Worm (Caenorhabditis elegans) whole organism, L4/young adult: ENCODE data around the gene sri-53.
"Not testable (repeated sequence)": the region's sequence is repeated elsewhere in the genome, so short reads cannot be mapped to it uniquely, and the experiment has no call there.

Experiments used
- W03F9.2 ChIP-seq: fragments of 150-350 bp; optimal IDR thresholded peaks from 2 replicates; lab custom pipeline; 2014; ENCODE audit warnings: missing biosample characterization, missing genetic modification characterization
- dao-5 ChIP-seq: sonication (generic microtip); optimal IDR thresholded peaks from 2 replicates; lab custom pipeline; 2016; ENCODE audit warnings: missing genotype, missing genetic modification characterization, moderate library complexity, missing compliant biosample characterization
- him-1 ChIP-seq: sonication (generic microtip); optimal IDR thresholded peaks from 2 replicates; lab custom pipeline; 2016; ENCODE audit warnings: missing genotype, missing genetic modification reagents, missing genetic modification characterization, missing compliant biosample characterization

Gene sri-53

ce11 chrII:3230422-3230821, 28.0 kb upstream of the sri-53 start, which contains the start of gene srh-297:
srh-297 (minus strand) TSS chrII:3230522.
- no peak for TF ChIP-seq W03F9.2
- no peak for TF ChIP-seq him-1 (tag; lab: Kevin White, UChicago)
- TF ChIP-seq dao-5 (tag; lab: Kevin White, UChicago), result no peak

ce11 chrII:3225780-3226179, 23.4 kb upstream of the sri-53 start, which contains the start of gene ZC239.17:
ZC239.17 (minus strand) TSS chrII:3225880.
- TF ChIP-seq W03F9.2 (no peak), dao-5 (tag; lab: Kevin White, UChicago) (no peak), him-1 (tag; lab: Kevin White, UChicago) (no peak)

- TF ChIP-seq him-1 (tag; lab: Kevin White, UChicago) (no peak), dao-5 (tag; lab: Kevin White, UChicago) (no peak), W03F9.2 (no peak)
These were observed 22.8 kb upstream of the sri-53 start, which contains the start of gene ZC239.16 for ce11 chrII:3225200-3225599. ZC239.16 (minus strand) TSS chrII:3225319.

ce11 chrII:3224631-3225030, 22.2 kb upstream of the sri-53 start, which contains the start of gene ZC239.15:
ZC239.15 (minus strand) TSS chrII:3224731.
- no peak for TF ChIP-seq W03F9.2
- no peak for TF ChIP-seq dao-5 (tag; lab: Kevin White, UChicago)
- no peak for TF ChIP-seq him-1 (tag; lab: Kevin White, UChicago)

ce11 chrII:3222686-3223085, 20.3 kb upstream of the sri-53 start, which contains the start of gene ZC239.13:
ZC239.13 (minus strand) TSS chrII:3222839.
- TF ChIP-seq dao-5 (tag; lab: Kevin White, UChicago) (no peak), W03F9.2 (no peak), him-1 (tag; lab: Kevin White, UChicago) (no peak)

ce11 chrII:3221730-3222129, 19.3 kb upstream of the sri-53 start, which contains the start of gene ZC239.14:
ZC239.14 (minus strand) TSS chrII:3222034.
- TF ChIP-seq W03F9.2 (no peak), dao-5 (tag; lab: Kevin White, UChicago) (no peak), him-1 (tag; lab: Kevin White, UChicago) (no peak)

ce11 chrII:3220723-3221122, 18.3 kb upstream of the sri-53 start, which contains the start of gene ZC239.22:
ZC239.22 (minus strand) TSS chrII:3220823.
- TF ChIP-seq W03F9.2 (no peak), dao-5 (tag; lab: Kevin White, UChicago) (no peak), him-1 (tag; lab: Kevin White, UChicago) (no peak)

- TF ChIP-seq him-1 (tag; lab: Kevin White, UChicago); dao-5 (tag; lab: Kevin White, UChicago); W03F9.2: not testable (repeated sequence)
These were observed 13.3 kb upstream of the sri-53 start, which contains the start of gene ZC239.3 for ce11 chrII:3215762-3216161. ZC239.3 (plus strand) TSS chrII:3216062.

ce11 chrII:3213898-3214297, 11.5 kb upstream of the sri-53 start, which contains the start of gene ZC239.4:
ZC239.4 (plus strand) TSS chrII:3214198.
- TF ChIP-seq him-1 (tag; lab: Kevin White, UChicago) (no peak), dao-5 (tag; lab: Kevin White, UChicago) (no peak), W03F9.2 (no peak)

- TF ChIP-seq him-1 (tag; lab: Kevin White, UChicago) (no peak), W03F9.2 (no peak), dao-5 (tag; lab: Kevin White, UChicago) (no peak)
These were observed 7.9 kb upstream of the sri-53 start, which contains the start of gene ZC239.5 for ce11 chrII:3210365-3210764. ZC239.5 (plus strand) TSS chrII:3210665.

ce11 chrII:3209251-3209650, 6.8 kb upstream of the sri-53 start, which contains the start of gene ZC239.6:
ZC239.6 (plus strand) TSS chrII:3209631.
- TF ChIP-seq W03F9.2, result no peak
- no peak for TF ChIP-seq dao-5 (tag; lab: Kevin White, UChicago)
- no peak for TF ChIP-seq him-1 (tag; lab: Kevin White, UChicago)

- TF ChIP-seq dao-5 (tag; lab: Kevin White, UChicago) (no peak), W03F9.2 (no peak), him-1 (tag; lab: Kevin White, UChicago) (no peak)
These were observed 6.3 kb upstream of the sri-53 start, which contains the start of gene sdz-35 for ce11 chrII:3208679-3209078. sdz-35 (minus strand) TSS chrII:3208779.

- no peak for TF ChIP-seq W03F9.2
- no peak for TF ChIP-seq him-1 (tag; lab: Kevin White, UChicago)
- TF ChIP-seq dao-5 (tag; lab: Kevin White, UChicago), result no peak
These were observed 4.1 kb upstream of the sri-53 start, which contains the start of the genes ZC239.20 and ZC239.21 for ce11 chrII:3206423-3206989. ZC239.20 (minus strand) TSS chrII:3206523. ZC239.21 (plus strand) TSS chrII:3206939.

ce11 chrII:3203415-3203814, 996 bp upstream of the sri-53 start, which contains the start of gene sri-50:
sri-50 (plus strand) TSS chrII:3203715.
- no peak for TF ChIP-seq W03F9.2
- no peak for TF ChIP-seq him-1 (tag; lab: Kevin White, UChicago)
- no peak for TF ChIP-seq dao-5 (tag; lab: Kevin White, UChicago)
